Worm (Caenorhabditis elegans) whole organism, L4 larva: ENCODE data around the gene tofu-6.

Source experiments
- D1046.2 ChIP-seq: fragments of 200-800 bp; sonication (Bioruptor generic); IDR thresholded peaks from 2 replicates; pipeline ENCODE4 v1.3.6; 2022; ENCODE audit warnings: missing genetic modification characterization, missing compliant biosample characterization
- F10B5.3 ChIP-seq: sonication (generic microtip); optimal IDR thresholded peaks from 2 replicates; lab custom pipeline; 2016; ENCODE audit warnings: mild to moderate bottlenecking, missing genetic modification characterization, missing compliant biosample characterization
- F37D6.2 ChIP-seq: sonication (generic microtip); optimal IDR thresholded peaks from 2 replicates; lab custom pipeline; 2016; ENCODE audit warnings: mild to moderate bottlenecking, missing genetic modification characterization, missing compliant biosample characterization
- F49E8.2 ChIP-seq: sonication (generic microtip); optimal IDR thresholded peaks from 2 replicates; lab custom pipeline; 2016; ENCODE audit warnings: missing compliant biosample characterization, mild to moderate bottlenecking, missing genetic modification characterization, borderline replicate concordance
- Y105C5A.15 ChIP-seq: fragments of 200-800 bp; sonication (Bioruptor generic); IDR thresholded peaks from 2 replicates; pipeline ENCODE4 v1.3.6; 2022; ENCODE audit warnings: missing genetic modification characterization, missing compliant biosample characterization
- attf-4 ChIP-seq: sonication (generic microtip); optimal IDR thresholded peaks from 3 replicates; lab custom pipeline; 2017; ENCODE audit warnings: missing biosample characterization, missing genetic modification characterization
- ceh-28 ChIP-seq: fragments of 150-350 bp; optimal IDR thresholded peaks from 2 replicates; lab custom pipeline; 2014; ENCODE audit warnings: missing biosample characterization, missing genetic modification reagents, missing genetic modification characterization
- ceh-32 ChIP-seq: sonication (generic microtip); optimal IDR thresholded peaks from 2 replicates; lab custom pipeline; 2016; ENCODE audit warnings: mild to moderate bottlenecking, missing genetic modification characterization, missing compliant biosample characterization; ENCODE audit not compliant: poor library complexity
- ceh-62 ChIP-seq: sonication (generic microtip); optimal IDR thresholded peaks from 2 replicates; lab custom pipeline; 2017; ENCODE audit warnings: missing biosample characterization, missing genetic modification characterization
- ceh-82 ChIP-seq: sonication (generic microtip); optimal IDR thresholded peaks from 2 replicates; lab custom pipeline; 2017; ENCODE audit warnings: missing biosample characterization, missing genetic modification characterization
- daf-12 ChIP-seq: fragments of 150-350 bp; optimal IDR thresholded peaks from 2 replicates; lab custom pipeline; 2014; ENCODE audit warnings: missing biosample characterization, missing genetic modification reagents, missing genetic modification characterization
- daf-16 ChIP-seq, 3 experiments: sonication (generic microtip); optimal IDR thresholded peaks; 2 replicates each; lab custom pipeline; 2016 to 2017; ENCODE audit warnings: missing genetic modification characterization in 3 of 3, missing genetic modification reagents in 3 of 3, mild to moderate bottlenecking in 2 of 3, missing compliant biosample characterization in 2 of 3, missing biosample characterization in 1 of 3, moderate library complexity in 1 of 3
- dmd-6 ChIP-seq: fragments of 200-800 bp; sonication (Bioruptor generic); IDR thresholded peaks from 2 replicates; pipeline ENCODE4 v1.3.6; 2022; ENCODE audit warnings: missing genetic modification reagents, missing genetic modification characterization, missing compliant biosample characterization
- dmd-9 ChIP-seq: fragments of 200-800 bp; sonication (Bioruptor generic); IDR thresholded peaks from 2 replicates; pipeline ENCODE4 v1.3.6; 2022; ENCODE audit warnings: missing genetic modification reagents, missing genetic modification characterization, missing compliant biosample characterization
- dpl-1 ChIP-seq: fragments of 150-350 bp; optimal IDR thresholded peaks from 2 replicates; lab custom pipeline; 2014; ENCODE audit warnings: missing biosample characterization, missing genetic modification reagents, missing genetic modification characterization
- duxl-1 ChIP-seq: sonication (generic microtip); optimal IDR thresholded peaks from 2 replicates; lab custom pipeline; 2016; ENCODE audit warnings: mild to moderate bottlenecking, missing genetic modification characterization, moderate library complexity, missing compliant biosample characterization; ENCODE audit not compliant: poor library complexity
- egl-27 ChIP-seq: sonication (generic microtip); optimal IDR thresholded peaks from 3 replicates; lab custom pipeline; 2017; ENCODE audit warnings: missing biosample characterization, missing genetic modification reagents, missing genetic modification characterization
- egl-43 ChIP-seq: fragments of 200-800 bp; sonication (Bioruptor generic); IDR thresholded peaks from 2 replicates; pipeline ENCODE4 v1.3.6; 2022; ENCODE audit warnings: missing genetic modification reagents, missing genetic modification characterization, missing compliant biosample characterization
- fos-1 ChIP-seq: fragments of 150-350 bp; optimal IDR thresholded peaks from 2 replicates; lab custom pipeline; 2014; ENCODE audit warnings: missing biosample characterization, missing genetic modification characterization
- hif-1 ChIP-seq, 2 experiments: sonication (generic microtip); optimal IDR thresholded peaks; 2 replicates each; lab custom pipeline; 2016 to 2017; ENCODE audit warnings: missing compliant biosample characterization in 2 of 2, missing genetic modification characterization in 2 of 2, missing genetic modification reagents in 2 of 2, missing genotype in 2 of 2, mild to moderate bottlenecking in 1 of 2
- hlh-11 ChIP-seq: fragments of 200-800 bp; sonication (Bioruptor generic); optimal IDR thresholded peaks from 2 replicates; lab custom pipeline; 2018; ENCODE audit warnings: mild to moderate bottlenecking, missing genetic modification characterization, missing compliant biosample characterization
- hlh-30 ChIP-seq: sonication (generic microtip); optimal IDR thresholded peaks from 2 replicates; lab custom pipeline; 2017; ENCODE audit warnings: antibody characterized with exemption, mild to moderate bottlenecking, missing genetic modification characterization, missing compliant biosample characterization; ENCODE audit not compliant: insufficient read depth
- jun-1 ChIP-seq: fragments of 150-350 bp; optimal IDR thresholded peaks from 2 replicates; lab custom pipeline; 2014; ENCODE audit warnings: missing biosample characterization, missing genetic modification reagents, missing genetic modification characterization
- lin-1 ChIP-seq: fragments of 200-800 bp; sonication (Bioruptor generic); IDR thresholded peaks from 2 replicates; pipeline ENCODE4 v1.3.6; 2022; ENCODE audit warnings: missing genetic modification reagents, missing genetic modification characterization, missing compliant biosample characterization
- lin-13 ChIP-seq: fragments of 150-350 bp; optimal IDR thresholded peaks from 2 replicates; lab custom pipeline; 2014; ENCODE audit warnings: missing biosample characterization, missing genetic modification reagents, missing genetic modification characterization
- lin-15B ChIP-seq: fragments of 150-350 bp; sonication (generic microtip); optimal IDR thresholded peaks from 3 replicates; lab custom pipeline; 2014; ENCODE audit warnings: missing biosample characterization, missing genetic modification characterization
- lin-39 ChIP-seq: fragments of 150-350 bp; optimal IDR thresholded peaks from 2 replicates; lab custom pipeline; 2014; ENCODE audit warnings: missing biosample characterization, missing genetic modification reagents, missing genetic modification characterization
- lsy-2 ChIP-seq, 2 experiments: fragments of 150-350 bp in 1 of 2; sonication (generic microtip) in 1 of 2; optimal IDR thresholded peaks; 2 replicates each; lab custom pipeline; 2014 to 2017; ENCODE audit warnings: missing biosample characterization in 2 of 2, missing genetic modification characterization in 2 of 2
- madf-5 ChIP-seq, 2 experiments: fragments of 200-800 bp; sonication (Bioruptor generic); IDR thresholded peaks; 2 replicates each; pipeline ENCODE4 v1.3.6; 2022; ENCODE audit warnings: missing compliant biosample characterization in 2 of 2, missing genetic modification characterization in 2 of 2
- madf-9 ChIP-seq: fragments of 200-800 bp; sonication (Bioruptor generic); conservative IDR thresholded peaks from 2 replicates; pipeline ENCODE4 v1.3.6; 2022; ENCODE audit warnings: missing genetic modification reagents, missing genetic modification characterization, missing compliant biosample characterization
- mdl-1 ChIP-seq, 2 experiments: fragments of 150-350 bp in 1 of 2; sonication (generic microtip) in 1 of 2; optimal IDR thresholded peaks; 2 replicates each; lab custom pipeline; 2014 to 2017; ENCODE audit warnings: missing biosample characterization in 2 of 2, missing genetic modification characterization in 2 of 2
- mep-1 ChIP-seq: fragments of 150-350 bp; sonication (generic microtip); optimal IDR thresholded peaks from 3 replicates; lab custom pipeline; 2014; ENCODE audit warnings: missing biosample characterization, missing genetic modification characterization
- mxl-2 ChIP-seq: fragments of 200-800 bp; sonication (Bioruptor generic); conservative IDR thresholded peaks from 2 replicates; pipeline ENCODE4 v1.3.6; 2022; ENCODE audit warnings: missing genetic modification reagents, missing genetic modification characterization, missing compliant biosample characterization
- mxl-3 ChIP-seq: fragments of 200-800 bp; sonication (Bioruptor generic); optimal IDR thresholded peaks from 2 replicates; lab custom pipeline; 2018; ENCODE audit warnings: mild to moderate bottlenecking, missing genetic modification characterization, missing compliant biosample characterization
- nhr-11 ChIP-seq: fragments of 150-350 bp; optimal IDR thresholded peaks from 2 replicates; lab custom pipeline; 2014; ENCODE audit warnings: missing biosample characterization, missing genetic modification characterization
- nhr-237 ChIP-seq: sonication (generic microtip); optimal IDR thresholded peaks from 2 replicates; lab custom pipeline; 2017; ENCODE audit warnings: missing biosample characterization, missing genetic modification characterization
- nhr-25 ChIP-seq: sonication (generic microtip); optimal IDR thresholded peaks from 2 replicates; lab custom pipeline; 2017; ENCODE audit warnings: missing genetic modification characterization, mild to moderate bottlenecking, missing compliant biosample characterization, antibody characterized with exemption, moderate library complexity, borderline replicate concordance; ENCODE audit not compliant: insufficient read depth
- nhr-41 ChIP-seq: fragments of 200-800 bp; sonication (Bioruptor generic); IDR thresholded peaks from 2 replicates; pipeline ENCODE4 v1.3.6; 2022; ENCODE audit warnings: missing genetic modification reagents, missing genetic modification characterization, missing compliant biosample characterization
- nhr-77 ChIP-seq: fragments of 150-350 bp; optimal IDR thresholded peaks from 2 replicates; lab custom pipeline; 2014; ENCODE audit warnings: missing biosample characterization, missing genetic modification characterization
- pha-4 ChIP-seq, 2 experiments: fragments of 150-350 bp in 1 of 2; fragments of 200-800 bp in 1 of 2; sonication (Bioruptor generic) in 1 of 2; IDR thresholded peaks in 1 of 2; optimal IDR thresholded peaks in 1 of 2; 2 replicates each; pipeline versions ENCODE4 v1.3.6 to Lab custom; 2014 to 2022; ENCODE audit warnings: missing genetic modification characterization in 2 of 2, missing genetic modification reagents in 2 of 2, missing biosample characterization in 1 of 2, missing compliant biosample characterization in 1 of 2
- php-3 ChIP-seq: fragments of 200-800 bp; sonication (Bioruptor generic); IDR thresholded peaks from 2 replicates; pipeline ENCODE4 v1.3.6; 2022; ENCODE audit warnings: missing genetic modification reagents, missing genetic modification characterization, missing compliant biosample characterization
- saeg-2 ChIP-seq: fragments of 200-800 bp; sonication (Bioruptor generic); IDR thresholded peaks from 2 replicates; pipeline ENCODE4 v1.3.6; 2022; ENCODE audit warnings: missing genetic modification reagents, missing genetic modification characterization, missing compliant biosample characterization
- sdz-12 ChIP-seq: fragments of 200-800 bp; sonication (Bioruptor generic); optimal IDR thresholded peaks from 2 replicates; lab custom pipeline; 2018; ENCODE audit warnings: mild to moderate bottlenecking, missing genetic modification characterization, missing compliant biosample characterization
- set-16 ChIP-seq: fragments of 200-800 bp; sonication (Bioruptor generic); IDR thresholded peaks from 2 replicates; pipeline ENCODE4 v1.3.6; 2022; ENCODE audit warnings: missing genetic modification reagents, missing genetic modification characterization, missing compliant biosample characterization
- spr-3 ChIP-seq: fragments of 200-800 bp; sonication (Bioruptor generic); optimal IDR thresholded peaks from 2 replicates; lab custom pipeline; 2018; ENCODE audit warnings: mild to moderate bottlenecking, missing genetic modification characterization, missing compliant biosample characterization
- unc-39 ChIP-seq: sonication (generic microtip); optimal IDR thresholded peaks from 2 replicates; lab custom pipeline; 2017; ENCODE audit warnings: missing biosample characterization, missing genetic modification characterization
- vab-7 ChIP-seq: fragments of 200-800 bp; sonication (Bioruptor generic); IDR thresholded peaks from 2 replicates; pipeline ENCODE4 v1.3.6; 2022; ENCODE audit warnings: missing genetic modification reagents, missing genetic modification characterization, missing compliant biosample characterization
- zip-11 ChIP-seq: fragments of 200-800 bp; sonication (Bioruptor generic); IDR thresholded peaks from 2 replicates; pipeline ENCODE4 v1.3.6; 2022; ENCODE audit warnings: missing genetic modification characterization, missing compliant biosample characterization
- ztf-11 ChIP-seq: fragments of 150-350 bp; optimal IDR thresholded peaks from 2 replicates; lab custom pipeline; 2014; ENCODE audit warnings: missing biosample characterization, missing genetic modification characterization

tofu-6 gene

DNA sequence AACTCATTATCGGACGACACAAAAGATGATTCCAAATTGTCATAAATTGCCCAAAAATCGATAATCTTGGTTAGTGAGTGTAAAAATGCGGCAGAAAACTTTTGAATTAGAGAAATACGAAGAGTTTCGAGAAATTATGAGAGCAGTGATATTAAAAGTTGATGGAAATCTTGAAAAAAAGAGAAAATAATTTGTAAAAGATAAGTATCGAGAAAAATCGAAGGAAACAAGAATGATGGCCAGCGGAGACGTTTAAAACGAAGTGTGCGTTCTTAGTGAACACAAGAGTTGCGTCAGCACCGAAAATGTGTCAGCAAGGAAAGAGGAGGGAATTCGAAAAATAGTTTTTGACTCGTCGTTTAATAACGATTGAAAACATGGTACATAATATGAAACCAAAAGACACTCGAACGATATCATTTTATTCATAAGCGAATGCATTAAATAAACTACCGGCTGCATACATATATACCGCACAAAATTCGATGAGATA, 31.2 kb upstream of the tofu-6 start, which contains the start of gene ndx-6 (continued):
- TF ChIP-seq zip-11 (GFP tag; lab: Robert Waterston, UW) = no peak
- peak; percentile 86 for TF ChIP-seq mep-1 (tag; lab: Kevin White, UChicago)
- TF ChIP-seq php-3 (GFP tag; lab: Robert Waterston, UW) = no peak
- TF ChIP-seq sdz-12 = no peak
- TF ChIP-seq ztf-11 (tag; lab: Kevin White, UChicago) = no peak
- TF ChIP-seq nhr-77 (tag; lab: Kevin White, UChicago) = peak; percentile 88
- peak; percentile 76 for TF ChIP-seq nhr-25
- no peak for TF ChIP-seq ceh-32 (tag; lab: Kevin White, UChicago)
- TF ChIP-seq ceh-62 (tag; lab: Kevin White, UChicago) = no peak
- TF ChIP-seq set-16 (GFP tag; lab: Robert Waterston, UW) = no peak
- peak; percentile 31 for TF ChIP-seq F37D6.2 (tag; lab: Kevin White, UChicago)
- no peak for TF ChIP-seq attf-4
- TF ChIP-seq lin-13 (GFP tag; lab: Kevin White, UChicago) = peak; percentile 64
- peak in 1 of 2 experiments; percentile 27 for TF ChIP-seq mdl-1 (tag; optimal IDR thresholded peaks at IDR 0.05; lab: Kevin White, UChicago)
- TF ChIP-seq daf-16 (GFP tag; optimal IDR thresholded peaks at IDR 0.05; lab: Kevin White, UChicago) = no peak
- TF ChIP-seq daf-16 (tag; optimal IDR thresholded peaks at IDR 0.05; lab: Kevin White, UChicago) = peak; percentile 47
- no peak for TF ChIP-seq unc-39 (tag; lab: Kevin White, UChicago)
- TF ChIP-seq dmd-9 (GFP tag; lab: Robert Waterston, UW) = 0 out of 2 replicates have a peak, but pooled peaks have one; percentile 42
- peak; percentile 51 for TF ChIP-seq duxl-1 (tag; lab: Kevin White, UChicago)
- TF ChIP-seq lin-15B = peak; percentile 22
- TF ChIP-seq hlh-11 = peak; percentile 72
- TF ChIP-seq dmd-6 (GFP tag; lab: Robert Waterston, UW) = peak; percentile 61
- TF ChIP-seq F10B5.3 (tag; lab: Kevin White, UChicago) = no peak
- no peak for TF ChIP-seq nhr-237 (tag; lab: Kevin White, UChicago)
- TF ChIP-seq vab-7 = no peak
- peak; percentile 26 for TF ChIP-seq jun-1 (tag; lab: Kevin White, UChicago)
- TF ChIP-seq D1046.2 = no peak
- no peak for TF ChIP-seq F49E8.2 (tag; lab: Kevin White, UChicago)
- TF ChIP-seq madf-9 (GFP tag; lab: Robert Waterston, UW) = peak; percentile 35; the same call in 1 of the 2 replicates
- no peak for TF ChIP-seq egl-27 (tag; lab: Kevin White, UChicago)
- TF ChIP-seq hif-1 (tag; optimal IDR thresholded peaks at IDR 0.05; lab: Kevin White, UChicago) = peak in 1 of 2 experiments; percentile 43
- TF ChIP-seq nhr-11 (tag; lab: Kevin White, UChicago) = peak; percentile 71
- TF ChIP-seq spr-3 (GFP tag; lab: Kevin White, UChicago) = peak; percentile 18
- no peak for TF ChIP-seq Y105C5A.15 (GFP tag; lab: Robert Waterston, UW)
- TF ChIP-seq lin-1 (GFP tag; lab: Robert Waterston, UW) = no peak
- TF ChIP-seq ceh-82 = no peak
- TF ChIP-seq mxl-2 (GFP tag; lab: Robert Waterston, UW) = no peak
- TF ChIP-seq fos-1 (tag; lab: Kevin White, UChicago) = no peak
- no peak for TF ChIP-seq lin-39 (tag; lab: Kevin White, UChicago)
- no peak; the same call in 1 of the 2 replicates for TF ChIP-seq pha-4 (GFP tag; IDR thresholded peaks at IDR 0.05; lab: Robert Waterston, UW)
- peak; percentile 64 for TF ChIP-seq pha-4 (tag; optimal IDR thresholded peaks at IDR 0.05; lab: Kevin White, UChicago)
- TF ChIP-seq ceh-28 (tag; lab: Kevin White, UChicago) = no peak
- TF ChIP-seq dpl-1 (GFP tag; lab: Kevin White, UChicago) = peak; percentile 99
- TF ChIP-seq lsy-2 (tag; optimal IDR thresholded peaks at IDR 0.05; lab: Kevin White, UChicago) = peak; percentile 73 to 94
- peak; percentile 57 for TF ChIP-seq mxl-3
- TF ChIP-seq egl-43 (GFP tag; lab: Robert Waterston, UW) = peak; percentile 24; the same call in 1 of the 2 replicates
- no peak for TF ChIP-seq nhr-41 (GFP tag; lab: Robert Waterston, UW)
- peak; percentile 66 for TF ChIP-seq hlh-30 (tag; lab: Kevin White, UChicago)
- no peak for TF ChIP-seq saeg-2 (GFP tag; lab: Robert Waterston, UW)
- TF ChIP-seq daf-12 (tag; lab: Kevin White, UChicago) = no peak
- no peak for TF ChIP-seq madf-5 (GFP tag; IDR thresholded peaks at IDR 0.05; lab: Robert Waterston, UW)
